Worm (Caenorhabditis elegans): Measurements from ENCODE around the gene daf-12.

DNA sequence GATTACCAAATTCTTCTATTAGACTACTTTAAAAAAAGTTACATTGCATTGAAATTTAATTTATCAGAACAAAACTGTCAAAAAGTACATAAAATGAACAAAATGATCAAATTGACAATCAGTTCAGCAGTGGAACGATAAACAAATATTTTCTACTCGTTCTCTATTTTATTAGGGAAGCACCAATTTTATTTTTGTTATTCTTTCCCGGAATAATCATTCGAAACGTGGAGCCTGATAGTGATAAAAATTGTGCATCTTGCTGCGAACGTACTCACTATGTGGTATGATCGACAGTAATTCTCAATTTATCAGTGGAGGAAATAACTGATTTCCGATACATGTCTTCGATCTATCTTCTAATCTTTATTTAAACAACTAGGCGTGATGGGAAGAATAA, 3.8 kb upstream of the daf-12 start:
- TF ChIP-seq unc-62 (GFP tag; optimal IDR thresholded peaks at IDR 0.05): no peak
- no peak for TF ChIP-seq nhr-179 (tag; optimal IDR thresholded peaks at IDR 0.05)
- TF ChIP-seq C06A6.2 (GFP tag; conservative IDR thresholded peaks at IDR 0.05): no peak
- TF ChIP-seq lag-1 (GFP tag; IDR thresholded peaks at IDR 0.05): no peak
